Worm (Caenorhabditis elegans) whole organism, L4 larva: ENCODE measurements around the gene idpp-9.

Experiments
- Y105C5A.15 ChIP-seq: fragments of 200-800 bp; sonication (Bioruptor generic); IDR thresholded peaks from 2 replicates; pipeline ENCODE4 v1.3.6; 2022; ENCODE audit warnings: missing genetic modification characterization, missing compliant biosample characterization
- ceh-82 ChIP-seq: sonication (generic microtip); optimal IDR thresholded peaks from 2 replicates; lab custom pipeline; 2017; ENCODE audit warnings: missing biosample characterization, missing genetic modification characterization
- jun-1 ChIP-seq: fragments of 150-350 bp; optimal IDR thresholded peaks from 2 replicates; lab custom pipeline; 2014; ENCODE audit warnings: missing biosample characterization, missing genetic modification reagents, missing genetic modification characterization
- lin-29 ChIP-seq: fragments of 200-800 bp; sonication (Bioruptor generic); IDR thresholded peaks from 2 replicates; pipeline ENCODE4 v1.3.6; 2022; ENCODE audit warnings: missing genetic modification reagents, missing genetic modification characterization, missing compliant biosample characterization
- sdz-12 ChIP-seq: fragments of 200-800 bp; sonication (Bioruptor generic); optimal IDR thresholded peaks from 2 replicates; lab custom pipeline; 2018; ENCODE audit warnings: mild to moderate bottlenecking, missing genetic modification characterization, missing compliant biosample characterization
- spr-1 ChIP-seq: sonication (generic microtip); optimal IDR thresholded peaks from 2 replicates; lab custom pipeline; 2016; ENCODE audit warnings: mild to moderate bottlenecking, missing genetic modification characterization, missing compliant biosample characterization

DNA sequence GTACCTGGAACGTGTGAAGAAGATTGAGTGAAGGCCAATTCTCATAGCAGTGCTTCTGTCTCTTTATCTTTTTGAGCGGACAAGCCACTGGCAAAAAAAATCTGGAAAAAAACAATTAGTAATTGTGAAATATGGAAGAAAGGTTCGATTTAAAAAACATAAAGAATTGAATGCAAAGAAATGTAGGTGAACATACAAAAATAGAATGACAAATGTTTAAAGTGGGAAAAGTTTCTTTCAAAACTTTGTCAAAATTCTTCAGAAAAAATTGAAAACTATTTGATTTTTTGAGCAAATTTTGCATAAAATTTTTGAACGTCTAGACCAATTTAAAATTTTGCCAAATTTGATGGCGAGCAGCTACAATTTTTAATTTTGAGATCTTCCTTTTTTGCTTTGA lies 27.6 kb upstream of the idpp-9 start, which contains the start of gene ptp-4A2:
- no peak for TF ChIP-seq spr-1 (tag; lab: Kevin White, UChicago)
- no peak for TF ChIP-seq ceh-82 (tag; lab: Kevin White, UChicago)
- no peak for TF ChIP-seq sdz-12 (GFP tag; lab: Kevin White, UChicago)
- no peak for TF ChIP-seq Y105C5A.15
- TF ChIP-seq jun-1 (tag; lab: Kevin White, UChicago): no peak
- TF ChIP-seq lin-29 (GFP tag; lab: Robert Waterston, UW): no peak
